Worm (Caenorhabditis elegans): ENCODE results near the gene miga-1.

Gene miga-1

ce11 chrV:12357632-12358031 lies 43.0 kb downstream of the miga-1 start:
- TF ChIP-seq blmp-1 (tag; optimal IDR thresholded peaks at IDR 0.05; ENCODE audit: insufficient read depth) (no peak), mab-5 (tag; optimal IDR thresholded peaks at IDR 0.05) (no peak), crh-2 (tag; optimal IDR thresholded peaks at IDR 0.05) (no peak), nhr-10 (tag; optimal IDR thresholded peaks at IDR 0.05) (no peak), mdl-1 (tag; optimal IDR thresholded peaks at IDR 0.05) (no peak), snpc-4 (tag; optimal IDR thresholded peaks at IDR 0.05) (no peak), sem-4 (tag; optimal IDR thresholded peaks at IDR 0.05) (no peak), ZK546.5 (tag; optimal IDR thresholded peaks at IDR 0.05) (no peak), gmeb-1 (tag; optimal IDR thresholded peaks at IDR 0.05) (no peak), unc-62 (GFP tag; optimal IDR thresholded peaks at IDR 0.05) (no peak), ceh-16 (tag; optimal IDR thresholded peaks at IDR 0.05) (no peak), C34F6.9 (tag; optimal IDR thresholded peaks at IDR 0.05) (no peak), lin-11 (tag; optimal IDR thresholded peaks at IDR 0.05) (no peak), nhr-129 (tag; optimal IDR thresholded peaks at IDR 0.05) (no peak)

DNA sequence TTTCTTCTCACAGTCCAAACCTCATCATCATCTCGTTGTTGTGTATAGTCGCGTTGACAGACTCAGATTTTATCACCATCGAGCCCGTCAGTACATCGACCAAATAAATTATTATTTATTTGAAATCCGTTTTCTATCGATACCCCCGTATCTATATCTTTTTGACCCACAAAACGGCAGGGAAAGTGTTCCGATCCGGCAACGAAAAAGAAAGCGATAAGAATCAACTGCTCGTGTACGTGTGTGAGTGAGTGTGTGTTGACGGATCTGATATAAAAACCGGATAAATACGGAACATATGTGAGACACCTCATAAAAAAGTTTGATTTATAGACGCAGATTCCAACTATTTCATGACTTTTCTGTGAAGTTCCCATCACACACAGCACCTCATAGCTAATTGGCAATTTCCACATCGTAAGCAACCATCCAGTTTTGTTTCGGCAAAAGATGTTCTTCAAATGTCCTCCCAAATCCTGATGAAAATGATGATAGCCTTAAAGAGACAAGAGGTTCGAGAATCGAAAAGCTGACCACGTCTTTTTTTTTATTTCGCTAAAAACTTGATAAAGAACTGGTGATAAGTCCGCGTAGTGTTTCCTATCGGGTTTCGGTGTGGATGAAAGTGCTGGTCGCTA lies 46.3 kb downstream of the miga-1 start:
- TF ChIP-seq sma-3 (GFP tag; optimal IDR thresholded peaks at IDR 0.05) (no peak), nhr-237 (tag; optimal IDR thresholded peaks at IDR 0.05) (no peak), lsy-2 (tag; optimal IDR thresholded peaks at IDR 0.05) (peak in 1 of 2 experiments; percentile 43), ztf-4 (tag; optimal IDR thresholded peaks at IDR 0.05) (no peak), unc-55 (GFP tag; optimal IDR thresholded peaks at IDR 0.05) (no peak), nhr-21 (tag; optimal IDR thresholded peaks at IDR 0.05) (peak; percentile 52), sem-4 (tag; optimal IDR thresholded peaks at IDR 0.05) (peak; percentile 53), blmp-1 (tag; optimal IDR thresholded peaks at IDR 0.05; ENCODE audit: insufficient read depth) (peak; percentile 11), egl-27 (tag; optimal IDR thresholded peaks at IDR 0.05) (no peak), lin-39 (tag; optimal IDR thresholded peaks at IDR 0.05) (no peak), ama-1 (optimal IDR thresholded peaks at IDR 0.05) (peak; percentile 84), C34F6.9 (tag; optimal IDR thresholded peaks at IDR 0.05) (no peak), unc-62 (GFP tag; optimal IDR thresholded peaks at IDR 0.05) (no peak), fos-1 (tag; optimal IDR thresholded peaks at IDR 0.05) (no peak), ztf-11 (tag; optimal IDR thresholded peaks at IDR 0.05) (no peak)

DNA sequence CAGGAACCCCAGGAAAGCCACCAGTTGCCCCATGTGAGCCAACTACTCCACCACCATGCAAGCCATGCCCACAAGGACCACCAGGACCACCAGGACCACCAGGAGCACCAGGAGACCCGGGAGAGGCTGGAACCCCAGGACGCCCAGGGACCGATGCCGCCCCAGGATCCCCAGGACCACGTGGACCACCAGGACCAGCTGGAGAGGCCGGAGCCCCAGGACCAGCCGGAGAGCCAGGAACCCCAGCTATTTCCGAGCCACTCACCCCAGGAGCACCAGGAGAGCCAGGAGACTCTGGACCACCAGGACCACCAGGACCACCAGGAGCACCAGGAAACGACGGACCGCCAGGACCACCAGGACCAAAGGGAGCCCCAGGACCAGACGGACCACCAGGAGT lies 47.2 kb downstream of the miga-1 start:
- TF ChIP-seq gmeb-1 (tag; optimal IDR thresholded peaks at IDR 0.05) (no peak), sem-4 (tag; optimal IDR thresholded peaks at IDR 0.05) (no peak), sma-3 (GFP tag; optimal IDR thresholded peaks at IDR 0.05) (no peak), mdl-1 (tag; optimal IDR thresholded peaks at IDR 0.05) (no peak), Y55F3AM.14 (GFP tag; optimal IDR thresholded peaks at IDR 0.05) (no peak), unc-55 (GFP tag; optimal IDR thresholded peaks at IDR 0.05) (no peak), F13H6.1 (tag; optimal IDR thresholded peaks at IDR 0.05) (no peak), nhr-23 (tag; optimal IDR thresholded peaks at IDR 0.05) (no peak), sma-9 (GFP tag; optimal IDR thresholded peaks at IDR 0.05) (no peak), sma-9 (tag; optimal IDR thresholded peaks at IDR 0.05) (no peak), dmd-4 (tag; optimal IDR thresholded peaks at IDR 0.05) (no peak), ztf-1 (GFP tag; conservative IDR thresholded peaks at IDR 0.05) (no peak), egl-27 (tag; optimal IDR thresholded peaks at IDR 0.05) (no peak), snpc-4 (tag; optimal IDR thresholded peaks at IDR 0.05) (no peak), elt-3 (tag; optimal IDR thresholded peaks at IDR 0.05) (no peak), elt-1 (tag; optimal IDR thresholded peaks at IDR 0.05) (no peak), lsy-2 (tag; optimal IDR thresholded peaks at IDR 0.05) (no peak), alr-1 (tag; optimal IDR thresholded peaks at IDR 0.05) (no peak)

ce11 chrV:12352881-12353280 lies 47.8 kb downstream of the miga-1 start:
- TF ChIP-seq sma-3 (GFP tag; optimal IDR thresholded peaks at IDR 0.05) (no peak), ama-1 (optimal IDR thresholded peaks at IDR 0.05) (peak; percentile 51), skn-1 (tag; optimal IDR thresholded peaks at IDR 0.05) (no peak), mbf-1 (tag; optimal IDR thresholded peaks at IDR 0.05) (no peak)
